Worm (Caenorhabditis elegans) whole organism, L4/young adult: ENCODE data around the gene Y1A5A.1.

Source experiments
- dao-5 ChIP-seq: sonication (generic microtip); optimal IDR thresholded peaks from 2 replicates; lab custom pipeline; 2016; ENCODE audit warnings: missing genotype, missing genetic modification characterization, moderate library complexity, missing compliant biosample characterization
- him-1 ChIP-seq: sonication (generic microtip); optimal IDR thresholded peaks from 2 replicates; lab custom pipeline; 2016; ENCODE audit warnings: missing genotype, missing genetic modification reagents, missing genetic modification characterization, missing compliant biosample characterization

DNA sequence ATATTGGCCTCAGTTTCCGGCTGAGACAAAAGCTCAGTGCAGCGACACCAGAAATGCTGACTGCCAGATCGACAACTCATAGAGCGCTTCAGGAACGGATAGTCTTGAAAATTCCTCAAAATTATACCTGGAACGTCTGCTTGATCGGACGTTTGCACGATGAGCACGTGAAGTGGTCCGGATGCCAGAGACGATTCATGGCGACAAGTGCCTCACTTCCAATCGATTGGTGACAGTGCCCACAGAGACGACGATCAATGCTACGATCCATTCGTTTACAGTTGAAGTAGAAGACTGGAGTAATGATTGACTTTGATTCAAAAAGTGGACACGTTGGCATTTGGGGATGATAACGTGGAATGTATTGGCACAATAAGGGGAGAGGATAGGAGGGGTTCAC is at the start of gene Y1A5A.1:
- TF ChIP-seq dao-5 (tag; lab: Kevin White, UChicago), result no peak
- TF ChIP-seq him-1 (tag; lab: Kevin White, UChicago), result no peak
